Fruit fly (Drosophila melanogaster) whole organism, wandering third instar larva: ENCODE results near the gene CG18557.

ENCODE experiments used
- Abd-B ChIP-seq: fragments of >200 bp; optimal IDR thresholded peaks from 2 replicates; lab custom pipeline; 2017; ENCODE audit warnings: missing biosample characterization, missing genetic modification characterization
- CG32264 ChIP-seq: fragments of 200-800 bp; sonication (Bioruptor generic); optimal IDR thresholded peaks from 2 replicates; lab custom pipeline; 2016; ENCODE audit warnings: missing biosample characterization, missing genetic modification characterization
- CG9705 ChIP-seq: fragments of 200-800 bp; sonication (Bioruptor generic); optimal IDR thresholded peaks from 2 replicates; lab custom pipeline; 2018; ENCODE audit warnings: missing biosample characterization, mild to moderate bottlenecking, missing genetic modification characterization
- CrebA ChIP-seq: fragments of 200-800 bp; sonication (Bioruptor generic); optimal IDR thresholded peaks from 2 replicates; lab custom pipeline; 2016; ENCODE audit warnings: missing biosample characterization, mild to moderate bottlenecking, missing genetic modification characterization, borderline replicate concordance
- Dfd ChIP-seq: fragments of >200 bp; optimal IDR thresholded peaks from 2 replicates; lab custom pipeline; 2017; ENCODE audit warnings: missing biosample characterization, missing genetic modification characterization
- Dif ChIP-seq: fragments of 200-275, 200-300 bp; sonication (Bioruptor generic); optimal IDR thresholded peaks from 2 replicates; lab custom pipeline; 2018; ENCODE audit warnings: missing biosample characterization, missing genetic modification characterization; ENCODE audit not compliant: partially characterized antibody
- GATAd ChIP-seq: sonication (Bioruptor generic); optimal IDR thresholded peaks from 2 replicates; lab custom pipeline; 2016; ENCODE audit warnings: missing biosample characterization, missing genetic modification characterization
- HLH106 ChIP-seq: fragments of 200-800 bp; optimal IDR thresholded peaks from 3 replicates; lab custom pipeline; 2019; ENCODE audit warnings: missing biosample characterization, mild to moderate bottlenecking, missing genetic modification characterization, moderate library complexity
- Hnf4 ChIP-seq: fragments of 200-800 bp; sonication (Bioruptor generic); optimal IDR thresholded peaks from 2 replicates; lab custom pipeline; 2016; ENCODE audit warnings: missing biosample characterization, mild to moderate bottlenecking, missing genetic modification characterization
- Hr78 ChIP-seq: fragments of >200 bp; optimal IDR thresholded peaks from 2 replicates; lab custom pipeline; 2017; ENCODE audit warnings: missing biosample characterization, missing genetic modification characterization
- Hr83 ChIP-seq: fragments of 200-300 bp; sonication (Bioruptor generic); optimal IDR thresholded peaks from 2 replicates; lab custom pipeline; 2016; ENCODE audit warnings: missing biosample characterization, mild to moderate bottlenecking, missing genetic modification characterization, moderate library complexity; ENCODE audit not compliant: poor library complexity, severe bottlenecking
- Jra ChIP-seq: sonication (Bioruptor generic); optimal IDR thresholded peaks from 2 replicates; lab custom pipeline; 2016; ENCODE audit warnings: missing biosample characterization, missing genetic modification characterization
- Mio ChIP-seq: sonication (Bioruptor generic); optimal IDR thresholded peaks from 2 replicates; lab custom pipeline; 2016; ENCODE audit warnings: missing biosample characterization, missing genetic modification characterization
- Myc ChIP-seq: fragments of >200 bp; optimal IDR thresholded peaks from 2 replicates; lab custom pipeline; 2017
- N ChIP-seq: fragments of >200 bp; optimal IDR thresholded peaks from 2 replicates; lab custom pipeline; 2018; ENCODE audit warnings: missing biosample characterization, missing external identifiers, missing genetic modification characterization
- OdsH ChIP-seq: fragments of 200-800 bp; sonication (Bioruptor generic); optimal IDR thresholded peaks from 2 replicates; lab custom pipeline; 2016; ENCODE audit warnings: missing biosample characterization, mild to moderate bottlenecking, missing genetic modification characterization
- Rel ChIP-seq, 2 experiments: fragments of 200-800 bp; sonication (Bioruptor generic) in 1 of 2; optimal IDR thresholded peaks; 2 replicates in 1 of 2; 3 replicates in 1 of 2; lab custom pipeline; 2016 to 2019; ENCODE audit warnings: mild to moderate bottlenecking in 2 of 2, missing biosample characterization in 2 of 2, missing genetic modification characterization in 2 of 2, moderate library complexity in 1 of 2
- Sp1 ChIP-seq: fragments of 200-800 bp; sonication (Bioruptor generic); optimal IDR thresholded peaks from 3 replicates; lab custom pipeline; 2019; ENCODE audit warnings: missing biosample characterization, mild to moderate bottlenecking, missing genetic modification characterization, moderate library complexity
- Vsx2 ChIP-seq: fragments of 200-300, 225-300 bp; sonication (Bioruptor generic); optimal IDR thresholded peaks from 2 replicates; lab custom pipeline; 2018; ENCODE audit warnings: missing biosample characterization, missing genetic modification characterization; ENCODE audit not compliant: partially characterized antibody
- br ChIP-seq: fragments of 200-800 bp; sonication (Bioruptor generic); optimal IDR thresholded peaks from 2 replicates; lab custom pipeline; 2016; ENCODE audit warnings: missing biosample characterization, missing genetic modification characterization
- brk ChIP-seq: fragments of 200-800 bp; sonication (Bioruptor generic); optimal IDR thresholded peaks from 2 replicates; lab custom pipeline; 2016; ENCODE audit warnings: missing biosample characterization, mild to moderate bottlenecking, missing genetic modification characterization
- dl ChIP-seq, 2 experiments: fragments of 175-275, 200-275 bp in 1 of 2; fragments of 200-275 bp in 1 of 2; sonication (Bioruptor generic); optimal IDR thresholded peaks; lab custom pipeline; 2018; ENCODE audit warnings: mild to moderate bottlenecking in 2 of 2, missing biosample characterization in 2 of 2, missing genetic modification characterization in 2 of 2, moderate library complexity in 2 of 2; ENCODE audit not compliant: partially characterized antibody in 2 of 2, insufficient read depth in 1 of 2
- dmrt93B ChIP-seq: fragments of 200-800 bp; sonication (Bioruptor generic); optimal IDR thresholded peaks from 2 replicates; lab custom pipeline; 2018; ENCODE audit warnings: missing biosample characterization, mild to moderate bottlenecking, missing genetic modification characterization
- dsf ChIP-seq: sonication (Bioruptor generic); optimal IDR thresholded peaks from 2 replicates; lab custom pipeline; 2016; ENCODE audit warnings: missing biosample characterization, missing genetic modification characterization, borderline replicate concordance
- ey ChIP-seq: fragments of 200-800 bp; sonication (Bioruptor generic); optimal IDR thresholded peaks from 2 replicates; lab custom pipeline; 2016; ENCODE audit warnings: missing biosample characterization, missing genetic modification characterization
- foxo ChIP-seq, 2 experiments: fragments of 200-800 bp; sonication (Bioruptor generic); optimal IDR thresholded peaks; 2 replicates in 1 of 2; 3 replicates in 1 of 2; lab custom pipeline; 2016 to 2017; ENCODE audit warnings: missing biosample characterization in 2 of 2, missing genetic modification characterization in 2 of 2
- fru ChIP-seq: fragments of 200-800 bp; sonication (Bioruptor generic); optimal IDR thresholded peaks from 3 replicates; lab custom pipeline; 2016; ENCODE audit warnings: missing biosample characterization, mild to moderate bottlenecking, missing genetic modification characterization
- h ChIP-seq: fragments of 200-800 bp; sonication (Bioruptor generic); optimal IDR thresholded peaks from 3 replicates; lab custom pipeline; 2016; ENCODE audit warnings: missing biosample characterization, mild to moderate bottlenecking, missing genetic modification characterization
- jim ChIP-seq: fragments of 175-275, 200-325 bp; sonication (Bioruptor generic); optimal IDR thresholded peaks from 2 replicates; lab custom pipeline; 2016; ENCODE audit warnings: missing biosample characterization, mild to moderate bottlenecking, missing genetic modification characterization
- lola ChIP-seq: fragments of >200 bp; optimal IDR thresholded peaks from 2 replicates; lab custom pipeline; 2017; ENCODE audit warnings: missing biosample characterization, missing genetic modification characterization
- pan ChIP-seq: fragments of >200 bp; optimal IDR thresholded peaks from 2 replicates; lab custom pipeline; 2017
- psq ChIP-seq: fragments of 200-800 bp; sonication (Bioruptor generic); optimal IDR thresholded peaks from 3 replicates; lab custom pipeline; 2017; ENCODE audit warnings: missing biosample characterization, mild to moderate bottlenecking, missing genetic modification characterization, moderate library complexity
- rgr ChIP-seq: fragments of 200-800 bp; sonication (Bioruptor generic); optimal IDR thresholded peaks from 3 replicates; lab custom pipeline; 2016; ENCODE audit warnings: missing biosample characterization, mild to moderate bottlenecking, missing genetic modification characterization
- sage ChIP-seq: fragments of 200-800 bp; sonication (Bioruptor generic); optimal IDR thresholded peaks from 2 replicates; lab custom pipeline; 2016; ENCODE audit warnings: missing biosample characterization, mild to moderate bottlenecking, missing genetic modification characterization
- sv ChIP-seq: fragments of 200-800 bp; sonication (Bioruptor generic); optimal IDR thresholded peaks from 3 replicates; lab custom pipeline; 2016; ENCODE audit warnings: missing biosample characterization, missing genetic modification characterization
- tai ChIP-seq: sonication (Bioruptor generic); optimal IDR thresholded peaks from 2 replicates; lab custom pipeline; 2016; ENCODE audit warnings: missing biosample characterization, missing genetic modification characterization
- usp ChIP-seq: fragments of >200 bp; optimal IDR thresholded peaks from 2 replicates; lab custom pipeline; 2017; ENCODE audit warnings: missing biosample characterization, missing genetic modification characterization
- woc ChIP-seq: sonication (Bioruptor generic); optimal IDR thresholded peaks from 2 replicates; lab custom pipeline; 2016; ENCODE audit warnings: missing biosample characterization, mild to moderate bottlenecking, missing genetic modification characterization

CG18557 gene

DNA sequence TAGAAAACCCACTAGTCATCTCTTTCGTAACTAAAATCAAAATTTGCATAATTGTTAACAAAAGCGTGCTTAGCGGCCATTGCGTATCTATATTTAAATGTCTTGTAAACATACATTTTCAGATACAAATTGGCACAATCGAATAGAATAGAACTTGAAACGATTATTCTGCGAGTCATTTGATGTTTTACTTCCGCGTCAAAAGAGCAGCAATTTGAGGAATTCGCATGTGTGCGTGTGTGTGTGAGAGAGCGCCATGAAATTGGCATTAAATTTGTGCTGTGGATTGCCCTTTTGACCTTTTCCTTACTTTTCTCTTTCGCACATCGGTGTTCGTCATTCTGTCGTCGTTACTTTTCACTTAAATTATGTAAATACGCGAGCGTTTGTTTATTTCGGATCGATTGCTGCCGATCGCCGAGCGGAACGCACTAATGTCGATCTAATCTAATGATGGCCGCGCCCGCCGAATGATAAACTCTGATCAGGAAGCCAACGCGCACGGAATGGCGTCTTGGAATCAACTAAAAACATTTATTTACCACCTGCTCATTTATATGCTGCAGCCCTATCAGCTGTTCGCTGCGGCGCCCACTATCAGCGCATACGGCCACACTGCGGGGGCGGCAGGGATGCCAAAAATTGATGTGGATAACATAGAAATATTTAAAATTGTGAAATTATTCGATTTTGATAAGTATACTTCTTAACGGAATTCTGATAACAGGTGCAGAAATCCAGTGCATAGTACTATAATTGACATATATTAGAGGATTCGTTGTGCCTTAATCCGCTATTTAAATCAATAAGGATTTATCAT is 39.4 kb upstream of the CG18557 start:
- TF ChIP-seq OdsH (no peak), Mio (GFP tag; lab: Kevin White, UChicago) (no peak), CG9705 (GFP tag; lab: Kevin White, UChicago) (peak; percentile 8), fru (GFP tag; lab: Kevin White, UChicago) (no peak), Jra (GFP tag; lab: Kevin White, UChicago) (no peak), brk (GFP tag; lab: Kevin White, UChicago) (no peak), rgr (GFP tag; lab: Kevin White, UChicago) (no peak), Vsx2 (GFP tag; lab: Kevin White, UChicago) (no peak), tai (GFP tag; lab: Kevin White, UChicago) (no peak), N (GFP tag; lab: Kevin White, UChicago) (no peak), ey (GFP tag; lab: Kevin White, UChicago) (no peak), Dfd (GFP tag; lab: Kevin White, UChicago) (no peak), sv (GFP tag; lab: Kevin White, UChicago) (no peak), CrebA (GFP tag; lab: Kevin White, UChicago) (no peak), GATAd (GFP tag; lab: Kevin White, UChicago) (no peak), dl (GFP tag; optimal IDR thresholded peaks at IDR 0.05; lab: Kevin White, UChicago; ENCODE audit: insufficient read depth in 1 of 2, partially characterized antibody in 2 of 2) (no peak), foxo (GFP tag; optimal IDR thresholded peaks at IDR 0.05; lab: Kevin White, UChicago) (no peak), h (GFP tag; lab: Kevin White, UChicago) (no peak), lola (no peak), br (peak; percentile 3), woc (GFP tag; lab: Kevin White, UChicago) (peak; percentile 51), HLH106 (tag; lab: Kevin White, UChicago) (peak; percentile 53), Rel (GFP tag; optimal IDR thresholded peaks at IDR 0.05; lab: Kevin White, UChicago) (no peak), Rel (tag; optimal IDR thresholded peaks at IDR 0.05; lab: Kevin White, UChicago) (peak; percentile 71), Dif (GFP tag; lab: Kevin White, UChicago) (no peak), Hr78 (GFP tag; lab: Kevin White, UChicago) (no peak), dsf (GFP tag; lab: Kevin White, UChicago) (no peak), pan (lab: Kevin White, UChicago) (no peak), CG32264 (GFP tag; lab: Kevin White, UChicago) (no peak), Sp1 (GFP tag; lab: Kevin White, UChicago) (peak; percentile 16), usp (no peak), jim (GFP tag; lab: Kevin White, UChicago) (no peak), Myc (lab: Kevin White, UChicago) (no peak), dmrt93B (GFP tag; lab: Kevin White, UChicago) (no peak), psq (GFP tag; lab: Kevin White, UChicago) (no peak), sage (no peak), Hr83 (peak; percentile 86), Hnf4 (no peak), Abd-B (GFP tag; lab: Kevin White, UChicago) (no peak)

DNA sequence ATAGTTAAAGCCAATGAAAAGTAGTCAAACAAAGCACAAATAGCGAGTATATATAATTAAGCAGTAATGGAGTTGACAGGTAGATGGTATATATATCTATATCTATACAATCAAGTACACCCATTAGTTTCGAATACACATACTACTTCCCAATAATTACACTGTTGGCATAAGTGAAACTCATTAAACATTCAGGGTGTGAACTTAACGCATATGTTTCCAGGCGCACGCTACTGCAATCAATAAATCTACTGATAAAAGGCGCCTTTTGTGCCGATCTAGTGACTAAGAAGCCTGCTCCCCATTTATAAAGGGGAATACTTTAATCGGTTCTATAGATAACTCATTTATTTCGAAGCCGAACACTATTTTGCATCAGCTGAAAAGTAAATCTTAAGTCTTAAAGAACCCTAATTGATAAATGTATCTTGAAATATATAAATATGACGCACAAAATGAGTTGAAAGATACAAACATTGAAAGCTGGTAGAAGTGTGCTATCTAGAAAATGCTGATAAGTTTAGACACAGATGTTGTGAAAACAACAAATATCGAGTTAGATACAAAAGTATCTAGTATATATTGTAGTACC is 38.3 kb upstream of the CG18557 start:
- TF ChIP-seq Hr83 = no peak
- no peak for TF ChIP-seq Rel (GFP tag; optimal IDR thresholded peaks at IDR 0.05; lab: Kevin White, UChicago)
- TF ChIP-seq Rel (tag; optimal IDR thresholded peaks at IDR 0.05; lab: Kevin White, UChicago) = peak; percentile 23
